Worm (Caenorhabditis elegans) whole organism, L3 larva: ENCODE results near the gene F26F4.2.

Experiments used
- R02D3.7 ChIP-seq: fragments of 150-350 bp; optimal IDR thresholded peaks from 2 replicates; lab custom pipeline; 2014; ENCODE audit warnings: missing biosample characterization, missing genetic modification characterization
- ZK546.5 ChIP-seq: sonication (generic microtip); optimal IDR thresholded peaks from 2 replicates; lab custom pipeline; 2017; ENCODE audit warnings: missing biosample characterization, missing genetic modification characterization
- aly-2 ChIP-seq: fragments of 150-350 bp; optimal IDR thresholded peaks from 2 replicates; lab custom pipeline; 2014; ENCODE audit warnings: missing biosample characterization, missing genetic modification characterization
- ceh-16 ChIP-seq: sonication (generic microtip); optimal IDR thresholded peaks from 2 replicates; lab custom pipeline; 2017; ENCODE audit warnings: missing biosample characterization, missing genetic modification characterization
- ceh-28 ChIP-seq: fragments of 150-350 bp; optimal IDR thresholded peaks from 2 replicates; lab custom pipeline; 2014; ENCODE audit warnings: missing biosample characterization, missing genetic modification reagents, missing genetic modification characterization
- daf-12 ChIP-seq: fragments of 150-350 bp; optimal IDR thresholded peaks from 2 replicates; lab custom pipeline; 2014; ENCODE audit warnings: missing biosample characterization, missing genetic modification reagents, missing genetic modification characterization
- elt-2 ChIP-seq: sonication (generic microtip); optimal IDR thresholded peaks from 2 replicates; lab custom pipeline; 2016; ENCODE audit warnings: missing genetic modification reagents, mild to moderate bottlenecking, missing genetic modification characterization, missing compliant biosample characterization
- eor-1 ChIP-seq, 2 experiments: fragments of 150-350 bp; optimal IDR thresholded peaks; 2 replicates each; lab custom pipeline; 2014 to 2018; ENCODE audit warnings: missing biosample characterization in 2 of 2, missing genetic modification characterization in 2 of 2
- fkh-10 ChIP-seq: sonication (generic microtip); optimal IDR thresholded peaks from 2 replicates; lab custom pipeline; 2017; ENCODE audit warnings: missing biosample characterization, missing genetic modification reagents, missing genetic modification characterization
- jun-1 ChIP-seq: fragments of 150-350 bp; optimal IDR thresholded peaks from 2 replicates; lab custom pipeline; 2014; ENCODE audit warnings: missing biosample characterization, missing genetic modification reagents, missing genetic modification characterization
- lin-15B ChIP-seq: fragments of 150-350 bp; optimal IDR thresholded peaks from 2 replicates; lab custom pipeline; 2014; ENCODE audit warnings: missing biosample characterization, missing genetic modification characterization
- lsy-12 ChIP-seq: sonication (generic microtip); optimal IDR thresholded peaks from 2 replicates; lab custom pipeline; 2016; ENCODE audit warnings: mild to moderate bottlenecking, missing genetic modification characterization, missing compliant biosample characterization
- mdl-1 ChIP-seq: fragments of 150-350 bp; optimal IDR thresholded peaks from 2 replicates; lab custom pipeline; 2014; ENCODE audit warnings: missing biosample characterization, missing genetic modification characterization
- mml-1 ChIP-seq: fragments of 150-350 bp; sonication (generic microtip); optimal IDR thresholded peaks from 3 replicates; lab custom pipeline; 2014; ENCODE audit warnings: missing biosample characterization, missing genetic modification characterization
- nfya-1 ChIP-seq: sonication (generic microtip); optimal IDR thresholded peaks from 2 replicates; lab custom pipeline; 2017; ENCODE audit warnings: missing genetic modification characterization, mild to moderate bottlenecking, missing compliant biosample characterization, antibody characterized with exemption, moderate library complexity; ENCODE audit not compliant: insufficient read depth
- nhr-23 ChIP-seq: fragments of 150-350 bp; optimal IDR thresholded peaks from 2 replicates; lab custom pipeline; 2014; ENCODE audit warnings: missing biosample characterization, missing genetic modification reagents, missing genetic modification characterization
- nhr-237 ChIP-seq: fragments of 150-350 bp; optimal IDR thresholded peaks from 2 replicates; lab custom pipeline; 2014; ENCODE audit warnings: missing biosample characterization, missing genetic modification characterization
- nhr-28 ChIP-seq: fragments of 150-350 bp; optimal IDR thresholded peaks from 2 replicates; lab custom pipeline; 2014; ENCODE audit warnings: missing biosample characterization, missing genetic modification characterization
- pha-4 ChIP-seq: fragments of 150-350 bp; optimal IDR thresholded peaks from 2 replicates; lab custom pipeline; 2014; ENCODE audit warnings: missing biosample characterization, missing genetic modification reagents, missing genetic modification characterization
- pqm-1 ChIP-seq: fragments of 150-350 bp; optimal IDR thresholded peaks from 2 replicates; lab custom pipeline; 2017; ENCODE audit warnings: missing biosample characterization, missing genetic modification characterization, inconsistent platforms
- skn-1 ChIP-seq: fragments of 150-350 bp; optimal IDR thresholded peaks from 2 replicates; lab custom pipeline; 2014; ENCODE audit warnings: missing biosample characterization, missing genetic modification characterization
- snpc-4 ChIP-seq: fragments of 150-350 bp; optimal IDR thresholded peaks from 2 replicates; lab custom pipeline; 2014; ENCODE audit warnings: missing biosample characterization, missing genetic modification characterization
- tbx-2 ChIP-seq: sonication (generic microtip); optimal IDR thresholded peaks from 2 replicates; lab custom pipeline; 2016; ENCODE audit warnings: mild to moderate bottlenecking, missing genetic modification characterization, missing compliant biosample characterization
- unc-39 ChIP-seq: sonication (generic microtip); optimal IDR thresholded peaks from 4 replicates; lab custom pipeline; 2017; ENCODE audit warnings: missing biosample characterization, missing genetic modification characterization
- zag-1 ChIP-seq: fragments of 150-350 bp; optimal IDR thresholded peaks from 2 replicates; lab custom pipeline; 2014; ENCODE audit warnings: missing biosample characterization, missing genetic modification characterization
- ztf-11 ChIP-seq: fragments of 150-350 bp; optimal IDR thresholded peaks from 2 replicates; lab custom pipeline; 2014; ENCODE audit warnings: missing biosample characterization, missing genetic modification characterization
- ztf-4 ChIP-seq: fragments of 150-350 bp; optimal IDR thresholded peaks from 2 replicates; lab custom pipeline; 2014; ENCODE audit warnings: missing biosample characterization, missing genetic modification characterization

The F26F4.2 gene

DNA sequence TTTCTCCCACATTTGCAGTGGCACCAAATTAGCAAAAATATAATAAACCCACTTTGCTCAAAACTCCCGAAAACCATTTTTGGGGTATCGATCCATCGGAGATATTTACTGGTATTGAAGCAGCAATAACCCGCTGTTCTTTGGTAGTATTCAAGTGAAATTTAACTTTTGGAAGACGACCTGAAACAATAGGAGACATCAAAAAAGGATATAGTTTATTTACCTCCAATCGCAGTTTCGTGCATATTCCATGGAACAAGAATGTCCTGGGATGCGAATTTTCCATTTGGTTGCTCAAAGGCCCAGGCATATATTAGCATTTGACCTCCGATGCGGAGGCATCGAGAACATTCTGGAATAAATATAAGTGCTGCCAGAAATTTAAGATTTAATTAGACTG is 37.7 kb upstream of the F26F4.2 start:
- TF ChIP-seq nhr-23 (tag; lab: Kevin White, UChicago) = no peak
- TF ChIP-seq, all 47 proteins: peak for 0

- TF ChIP-seq ceh-28 (no peak), nhr-28 (no peak), nhr-237 (tag; lab: Kevin White, UChicago) (no peak), lsy-12 (tag; lab: Kevin White, UChicago) (no peak), ztf-4 (no peak)
Observed at ce11 chrIII:4874671-4875070, 36.4 kb upstream of the F26F4.2 start, which contains the start of gene C35D10.12. Gene C35D10.12 (minus strand): TSS chrIII:4874771.

DNA sequence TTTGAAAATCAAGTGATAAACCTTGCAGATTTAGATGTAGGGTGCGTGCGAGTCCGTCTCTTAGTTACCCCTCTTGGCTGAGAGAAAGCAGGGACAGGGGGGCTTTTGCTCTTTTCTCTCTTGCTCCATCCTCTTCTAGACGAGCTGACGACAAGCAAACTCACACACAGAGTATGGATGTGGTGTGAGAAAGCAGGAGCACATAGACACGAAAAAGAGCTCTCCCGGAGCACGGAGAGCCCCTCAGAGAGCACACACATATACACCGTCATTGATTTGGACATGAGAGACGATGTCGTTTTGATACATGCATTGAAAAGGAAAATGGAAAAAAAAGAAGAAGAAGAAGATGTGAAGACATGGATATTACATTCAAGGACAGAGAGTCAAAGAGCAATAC is 35.4 kb upstream of the F26F4.2 start:
- TF ChIP-seq mdl-1 (tag; lab: Kevin White, UChicago) (no peak), fkh-10 (GFP tag; lab: Kevin White, UChicago) (peak; percentile 39)

DNA sequence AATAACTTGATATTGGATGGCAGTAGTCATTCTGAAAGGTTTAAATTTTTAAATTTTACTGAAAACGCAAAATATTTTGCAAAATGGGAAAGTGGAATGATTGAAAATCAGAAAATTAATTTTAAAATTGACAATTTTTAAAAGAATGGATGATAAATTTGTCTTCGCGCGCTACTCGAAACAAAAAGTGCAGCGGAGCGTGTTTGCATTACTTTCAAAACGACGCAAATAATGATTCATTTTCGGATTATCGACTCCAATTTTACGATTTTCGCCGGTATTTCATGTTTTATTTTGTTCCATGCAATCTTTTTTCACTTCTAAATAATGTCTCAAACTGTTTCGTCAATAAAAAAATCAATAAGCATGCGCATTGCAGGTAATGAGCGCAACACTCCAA is 32.8 kb upstream of the F26F4.2 start, which contains the start of the genes tost-1 and arx-6:
Gene tost-1 (minus strand): TSS at position 31 of the 400 bp plus-strand sequence.
Gene arx-6 (plus strand): TSS at position 378 of the 400 bp plus-strand sequence.
- TF ChIP-seq aly-2 (tag; lab: Kevin White, UChicago) (no peak), ZK546.5 (tag; lab: Kevin White, UChicago) (no peak), nfya-1 (tag; lab: Kevin White, UChicago) (peak; percentile 47), ceh-16 (tag; lab: Kevin White, UChicago) (no peak), skn-1 (peak; percentile 27), zag-1 (tag; lab: Kevin White, UChicago) (no peak), lin-15B (tag; lab: Kevin White, UChicago) (peak; percentile 61), eor-1 (tag; optimal IDR thresholded peaks at IDR 0.05; lab: Kevin White, UChicago) (no peak), elt-2 (tag; lab: Kevin White, UChicago) (peak; percentile 3), mml-1 (no peak), snpc-4 (tag; lab: Kevin White, UChicago) (peak; percentile 29)

- TF ChIP-seq ceh-28 (peak; percentile 15), unc-39 (no peak), ztf-11 (no peak), pqm-1 (tag; lab: Kevin White, UChicago) (no peak)
- TF ChIP-seq, all 47 proteins: peak for 1
Observed at ce11 chrIII:4879445-4879844, 31.6 kb upstream of the F26F4.2 start, which contains the start of gene C35D10.1. Gene C35D10.1 (plus strand): TSS chrIII:4879745.

DNA sequence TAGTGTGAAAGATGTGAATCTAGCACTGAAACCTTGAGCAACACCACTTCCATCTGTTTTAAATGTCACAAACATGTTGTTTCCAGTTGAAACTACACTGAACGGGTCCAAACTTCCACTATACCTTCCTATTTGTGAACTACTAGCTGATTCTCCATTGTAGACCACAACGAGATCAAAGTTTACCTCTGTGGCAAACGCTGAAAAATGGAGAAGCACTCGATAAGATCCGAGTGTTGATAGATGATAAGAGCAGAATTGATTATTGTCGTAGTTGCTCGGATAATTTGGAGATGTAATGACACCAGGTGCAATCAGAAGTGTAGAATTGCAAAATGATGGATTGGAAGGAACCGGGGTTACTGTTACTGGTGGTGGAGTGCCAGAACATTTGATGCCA is 29.1 kb upstream of the F26F4.2 start:
- TF ChIP-seq pqm-1 (tag; lab: Kevin White, UChicago) (peak; percentile 37), nhr-28 (no peak), tbx-2 (no peak), elt-2 (tag; lab: Kevin White, UChicago) (peak; percentile 72)

DNA sequence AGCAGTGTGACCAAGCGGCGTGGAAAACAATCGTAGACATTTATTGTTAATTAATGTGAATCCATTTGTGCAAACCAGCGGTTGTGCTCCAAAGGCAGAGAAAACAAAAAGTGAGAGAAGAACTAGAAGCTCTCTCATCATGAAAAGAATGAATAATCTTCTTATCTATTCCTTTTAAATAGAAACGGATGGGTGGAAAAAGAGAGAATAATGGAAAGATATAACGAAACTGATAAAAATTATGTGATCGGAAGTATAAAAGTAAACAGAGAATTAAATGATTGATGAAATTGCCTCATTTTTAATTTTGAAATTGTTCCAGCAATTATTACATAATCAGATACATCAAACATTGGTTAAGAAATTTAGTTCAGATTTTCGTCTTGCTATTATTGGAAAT is 27.6 kb upstream of the F26F4.2 start, which contains the start of gene clec-5:
Gene clec-5 (minus strand): TSS at position 178 of the 400 bp plus-strand sequence.
- TF ChIP-seq jun-1 (peak; percentile 17), elt-2 (tag; lab: Kevin White, UChicago) (peak; percentile 68), nhr-23 (tag; lab: Kevin White, UChicago) (no peak), pqm-1 (tag; lab: Kevin White, UChicago) (peak; percentile 54), pha-4 (peak; percentile 48), daf-12 (tag; lab: Kevin White, UChicago) (no peak)
- TF ChIP-seq, all 47 proteins: peak for 4

DNA sequence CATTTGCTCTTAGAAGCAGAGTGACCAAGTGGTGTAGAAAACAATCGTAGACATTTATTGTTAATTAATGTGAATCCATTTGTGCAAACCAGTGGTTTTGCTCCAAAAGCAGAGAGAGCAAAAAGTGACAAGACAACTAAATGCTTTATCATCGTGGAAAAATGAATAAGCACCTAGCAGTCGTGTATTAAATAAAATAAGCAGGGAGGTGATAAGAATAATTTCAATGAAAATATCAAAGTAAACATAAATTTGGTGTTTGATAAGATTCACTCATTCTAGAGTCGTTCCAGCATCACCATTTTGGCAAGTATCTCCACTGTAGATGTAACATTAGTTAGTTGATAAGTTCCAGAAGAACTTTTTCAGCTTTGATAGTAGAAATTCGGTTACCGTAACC is 23.8 kb upstream of the F26F4.2 start, which contains the start of gene clec-6:
Gene clec-6 (minus strand): TSS at position 154 of the 400 bp plus-strand sequence.
- TF ChIP-seq pha-4 (peak; percentile 33), elt-2 (tag; lab: Kevin White, UChicago) (peak; percentile 60), pqm-1 (tag; lab: Kevin White, UChicago) (peak; percentile 23), R02D3.7 (no peak)
